Fruit fly (Drosophila melanogaster) S2 (cell line): ENCODE measurements around the gene ear.

Source experiments
- CG8478 ChIP-seq: fragments of >200 bp; optimal IDR thresholded peaks from 2 replicates; lab custom pipeline; 2018
- CTCF ChIP-seq, 2 experiments: fragments of >200 bp; optimal IDR thresholded peaks; 2 replicates each; lab custom pipeline; 2018

Gene ear

dm6 chr3R:15291551-15292223 lies 28.9 kb upstream of the ear start:
- TF ChIP-seq CTCF (optimal IDR thresholded peaks at IDR 0.05; lab: Kevin White, UChicago): no peak
- TF ChIP-seq CG8478 (lab: Kevin White, UChicago): no peak

dm6 chr3R:15292241-15293004 lies 28.1 kb upstream of the ear start:
- no peak for TF ChIP-seq CTCF (optimal IDR thresholded peaks at IDR 0.05; lab: Kevin White, UChicago)
- no peak for TF ChIP-seq CG8478 (lab: Kevin White, UChicago)

dm6 chr3R:15293005-15293877 lies 27.3 kb upstream of the ear start:
- no peak for TF ChIP-seq CG8478 (lab: Kevin White, UChicago)
- no peak for TF ChIP-seq CTCF (optimal IDR thresholded peaks at IDR 0.05; lab: Kevin White, UChicago)

dm6 chr3R:15293878-15294350 lies 26.6 kb upstream of the ear start:
- TF ChIP-seq CG8478 (lab: Kevin White, UChicago) (no peak), CTCF (optimal IDR thresholded peaks at IDR 0.05; lab: Kevin White, UChicago) (no peak)

- TF ChIP-seq CG8478 (lab: Kevin White, UChicago) (no peak), CTCF (optimal IDR thresholded peaks at IDR 0.05; lab: Kevin White, UChicago) (no peak)
Observed at dm6 chr3R:15297904-15298303, 22.7 kb upstream of the ear start.

dm6 chr3R:15305246-15305645 lies 15.3 kb upstream of the ear start:
- no peak for TF ChIP-seq CTCF (optimal IDR thresholded peaks at IDR 0.05; lab: Kevin White, UChicago)
- TF ChIP-seq CG8478 (lab: Kevin White, UChicago): no peak

dm6 chr3R:15309924-15310323 lies 10.6 kb upstream of the ear start, which contains the start of gene Tm2:
Tm2 (plus strand) TSS chr3R:15310193.
- TF ChIP-seq CG8478 (lab: Kevin White, UChicago) (no peak), CTCF (optimal IDR thresholded peaks at IDR 0.05; lab: Kevin White, UChicago) (no peak)

dm6 chr3R:15310695-15311094 lies 9.9 kb upstream of the ear start:
- TF ChIP-seq CTCF (optimal IDR thresholded peaks at IDR 0.05; lab: Kevin White, UChicago) (no peak), CG8478 (lab: Kevin White, UChicago) (no peak)

- TF ChIP-seq CG8478 (lab: Kevin White, UChicago): no peak
- TF ChIP-seq CTCF (optimal IDR thresholded peaks at IDR 0.05; lab: Kevin White, UChicago): no peak
Observed at dm6 chr3R:15313836-15314235, 6.7 kb upstream of the ear start.

dm6 chr3R:15316326-15316725 lies 4.2 kb upstream of the ear start, which contains the start of gene CG14866:
CG14866 (plus strand) TSS chr3R:15316471.
- TF ChIP-seq CTCF (optimal IDR thresholded peaks at IDR 0.05; lab: Kevin White, UChicago) (no peak), CG8478 (lab: Kevin White, UChicago) (no peak)

dm6 chr3R:15319912-15320746 lies 427 bp upstream of the ear start, which contains the start of the genes CG6276 and CG44040:
CG6276 (minus strand) TSS chr3R:15320069.
CG44040 (plus strand) TSS chr3R:15320378.
- TF ChIP-seq CTCF (optimal IDR thresholded peaks at IDR 0.05; lab: Kevin White, UChicago) (no peak), CG8478 (lab: Kevin White, UChicago) (no peak)

- no peak for TF ChIP-seq CTCF (optimal IDR thresholded peaks at IDR 0.05; lab: Kevin White, UChicago)
- no peak for TF ChIP-seq CG8478 (lab: Kevin White, UChicago)
Observed at dm6 chr3R:15328083-15328779, 7.7 kb downstream of the ear start, which contains the start of the genes CG6236 and ea. CG6236 (minus strand) TSS chr3R:15328269. ea (plus strand) TSS chr3R:15328729.

- TF ChIP-seq CG8478 (lab: Kevin White, UChicago) (no peak), CTCF (optimal IDR thresholded peaks at IDR 0.05; lab: Kevin White, UChicago) (peak; percentile 4 to 23)
Observed at dm6 chr3R:15330472-15330871, 9.9 kb downstream of the ear start, which contains the start of gene mRpL9. mRpL9 (plus strand) TSS chr3R:15330738.
